Worm (Caenorhabditis elegans) whole organism, L4 larva: ENCODE measurements around the gene col-95.

Experiments
- R02D3.7 ChIP-seq: fragments of 150-350 bp; sonication (generic microtip); optimal IDR thresholded peaks from 3 replicates; lab custom pipeline; 2014; ENCODE audit warnings: missing biosample characterization, missing genetic modification characterization
- aly-2 ChIP-seq: sonication (generic microtip); optimal IDR thresholded peaks from 2 replicates; lab custom pipeline; 2018; ENCODE audit warnings: missing biosample characterization, missing genetic modification characterization
- hlh-30 ChIP-seq: sonication (generic microtip); optimal IDR thresholded peaks from 2 replicates; lab custom pipeline; 2017; ENCODE audit warnings: antibody characterized with exemption, mild to moderate bottlenecking, missing genetic modification characterization, missing compliant biosample characterization; ENCODE audit not compliant: insufficient read depth
- lin-39 ChIP-seq: fragments of 150-350 bp; optimal IDR thresholded peaks from 2 replicates; lab custom pipeline; 2014; ENCODE audit warnings: missing biosample characterization, missing genetic modification reagents, missing genetic modification characterization
- nhr-42 ChIP-seq: fragments of 200-800 bp; sonication (Bioruptor generic); IDR thresholded peaks from 2 replicates; pipeline ENCODE4 v1.3.6; 2022; ENCODE audit warnings: missing genetic modification characterization, missing compliant biosample characterization
- snpc-4 ChIP-seq: fragments of 150-350 bp; optimal IDR thresholded peaks from 2 replicates; lab custom pipeline; 2014; ENCODE audit warnings: missing biosample characterization, missing genetic modification characterization
- ztf-11 ChIP-seq: fragments of 150-350 bp; optimal IDR thresholded peaks from 2 replicates; lab custom pipeline; 2014; ENCODE audit warnings: missing biosample characterization, missing genetic modification characterization

DNA sequence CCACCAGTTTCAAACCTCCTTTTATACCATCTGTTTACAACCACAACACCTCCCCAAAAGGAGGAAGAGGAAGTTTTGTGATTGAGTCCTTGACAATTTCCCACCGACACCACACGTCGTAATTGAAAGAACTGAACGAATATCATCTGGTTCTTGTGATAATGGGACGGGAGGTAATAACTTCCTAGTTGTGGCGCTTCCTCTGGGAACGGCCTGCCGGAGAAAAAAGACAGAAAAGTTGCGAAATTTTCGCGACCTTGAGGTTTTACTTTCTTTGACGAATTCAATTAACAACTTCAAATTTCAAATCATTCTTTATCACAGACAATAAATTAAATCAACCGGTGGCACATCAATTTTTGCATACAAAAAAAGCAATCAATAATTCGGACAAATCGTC is 2.9 kb downstream of the col-95 start, which contains the start of gene col-96:
- TF ChIP-seq nhr-42 (GFP tag; lab: Robert Waterston, UW) (no peak), hlh-30 (tag; lab: Kevin White, UChicago) (no peak), R02D3.7 (tag; lab: Kevin White, UChicago) (no peak), snpc-4 (tag; lab: Kevin White, UChicago) (no peak), ztf-11 (tag; lab: Kevin White, UChicago) (no peak), aly-2 (tag; lab: Kevin White, UChicago) (no peak), lin-39 (tag; lab: Kevin White, UChicago) (no peak)
